Fruit fly (Drosophila melanogaster): ENCODE data around the gene CG32797.

dm6 chrX:2408675-2409163 is 16.9 kb downstream of the CG32797 start:
- no peak for TF ChIP-seq Clk (GFP tag; optimal IDR thresholded peaks at IDR 0.05)
- no peak for TF ChIP-seq CG14711 (tag; optimal IDR thresholded peaks at IDR 0.05)

Measured in whole organism, adult.